Worm (Caenorhabditis elegans) whole organism, young adult: ENCODE data around the gene Y53G8AR.1.
A peak's percentile ranks its signal among the peaks of the same experiment; 100 is the strongest.
"Not testable (repeated sequence)": the region's sequence is repeated elsewhere in the genome, so short reads cannot be mapped to it uniquely, and the experiment has no call there.

Experiments used
- F33H1.4 ChIP-seq: fragments of 200-800 bp; sonication (Bioruptor generic); IDR thresholded peaks from 2 replicates; pipeline ENCODE4 v1.3.6; 2022; ENCODE audit warnings: missing genetic modification reagents, missing genetic modification characterization, missing compliant biosample characterization
- F39B2.1 ChIP-seq: fragments of 200-800 bp; sonication (Bioruptor generic); IDR thresholded peaks from 2 replicates; pipeline ENCODE4 v1.3.6; 2022; ENCODE audit warnings: missing genetic modification reagents, missing genetic modification characterization, missing compliant biosample characterization
- F52B5.7 ChIP-seq: sonication (generic microtip); optimal IDR thresholded peaks from 2 replicates; lab custom pipeline; 2016; ENCODE audit warnings: mild to moderate bottlenecking, missing genetic modification characterization, missing compliant biosample characterization
- K11D2.4 ChIP-seq: fragments of 200-800 bp; sonication (Bioruptor generic); IDR thresholded peaks from 2 replicates; pipeline ENCODE4 v1.3.6; 2022; ENCODE audit warnings: missing genetic modification reagents, missing genetic modification characterization, missing compliant biosample characterization
- T26A5.8 ChIP-seq: sonication (generic microtip); optimal IDR thresholded peaks from 2 replicates; lab custom pipeline; 2016; ENCODE audit warnings: missing genetic modification characterization, missing compliant biosample characterization
- Y53G8AR.9 ChIP-seq: fragments of 200-800 bp; sonication (Bioruptor generic); conservative IDR thresholded peaks from 2 replicates; pipeline ENCODE4 v1.3.6; 2022; ENCODE audit warnings: missing genetic modification reagents, missing genetic modification characterization, missing compliant biosample characterization
- attf-6 ChIP-seq: fragments of 200-800 bp; sonication (Bioruptor generic); IDR thresholded peaks from 2 replicates; pipeline ENCODE4 v1.3.6; 2022; ENCODE audit warnings: missing genetic modification reagents, missing genetic modification characterization, missing compliant biosample characterization
- cebp-1 ChIP-seq, 2 experiments: fragments of 200-800 bp in 1 of 2; sonication (Bioruptor generic) in 1 of 2; sonication (generic microtip) in 1 of 2; IDR thresholded peaks in 1 of 2; optimal IDR thresholded peaks in 1 of 2; 2 replicates each; pipeline versions ENCODE4 v1.3.6 to Lab custom; 2017 to 2022; ENCODE audit warnings: missing compliant biosample characterization in 2 of 2, missing genetic modification characterization in 2 of 2, mild to moderate bottlenecking in 1 of 2, missing genetic modification reagents in 1 of 2, moderate library complexity in 1 of 2
- cebp-2 ChIP-seq: fragments of 200-800 bp; sonication (Bioruptor generic); IDR thresholded peaks from 2 replicates; pipeline ENCODE4 v1.3.6; 2022; ENCODE audit warnings: missing genetic modification characterization, missing compliant biosample characterization
- ceh-27 ChIP-seq: fragments of 200-800 bp; sonication (Bioruptor generic); optimal IDR thresholded peaks from 2 replicates; lab custom pipeline; 2018; ENCODE audit warnings: mild to moderate bottlenecking, missing genetic modification characterization, moderate library complexity, missing compliant biosample characterization
- dox-1 ChIP-seq: fragments of 200-800 bp; sonication (Bioruptor generic); IDR thresholded peaks from 2 replicates; pipeline ENCODE4 v1.3.6; 2022; ENCODE audit warnings: missing genetic modification reagents, missing genetic modification characterization, missing compliant biosample characterization
- efl-1 ChIP-seq: fragments of 150-350 bp; optimal IDR thresholded peaks from 2 replicates; lab custom pipeline; 2014; ENCODE audit warnings: missing biosample characterization, missing genetic modification reagents, missing genetic modification characterization
- ekl-4 ChIP-seq: fragments of 200-800 bp; sonication (Bioruptor generic); IDR thresholded peaks from 2 replicates; pipeline ENCODE4 v1.3.6; 2022; ENCODE audit warnings: missing genetic modification reagents, missing genetic modification characterization, missing compliant biosample characterization
- him-1 ChIP-seq: sonication (generic microtip); optimal IDR thresholded peaks from 2 replicates; lab custom pipeline; 2016; ENCODE audit warnings: missing genotype, missing genetic modification reagents, missing genetic modification characterization, missing compliant biosample characterization
- hmg-1.2 ChIP-seq: fragments of 200-800 bp; sonication (Bioruptor generic); IDR thresholded peaks from 2 replicates; pipeline ENCODE4 v1.3.6; 2022; ENCODE audit warnings: missing genetic modification reagents, missing genetic modification characterization, missing compliant biosample characterization
- hmg-20 ChIP-seq: fragments of 200-800 bp; sonication (Bioruptor generic); IDR thresholded peaks from 2 replicates; pipeline ENCODE4 v1.3.6; 2022; ENCODE audit warnings: missing genetic modification reagents, missing genetic modification characterization, missing compliant biosample characterization
- lag-1 ChIP-seq: fragments of 200-800 bp; sonication (Bioruptor generic); IDR thresholded peaks from 2 replicates; pipeline ENCODE4 v1.3.6; 2022; ENCODE audit warnings: missing genetic modification reagents, missing genetic modification characterization, missing compliant biosample characterization
- lin-35 ChIP-seq, 3 experiments: fragments of 150-350 bp in 2 of 3; sonication (generic microtip) in 1 of 3; optimal IDR thresholded peaks; 2 replicates each; lab custom pipeline; 2014 to 2018; ENCODE audit warnings: missing biosample characterization in 3 of 3, missing genetic modification characterization in 3 of 3, missing genetic modification reagents in 3 of 3
- lin-54 ChIP-seq: fragments of 200-800 bp; sonication (Bioruptor generic); optimal IDR thresholded peaks from 2 replicates; lab custom pipeline; 2018; ENCODE audit warnings: mild to moderate bottlenecking, missing genetic modification characterization, missing compliant biosample characterization
- lsl-1 ChIP-seq: fragments of 200-800 bp; sonication (Bioruptor generic); optimal IDR thresholded peaks from 2 replicates; lab custom pipeline; 2018; ENCODE audit warnings: mild to moderate bottlenecking, missing genetic modification characterization, moderate library complexity, missing compliant biosample characterization
- madf-3 ChIP-seq: fragments of 200-800 bp; sonication (Bioruptor generic); IDR thresholded peaks from 2 replicates; pipeline ENCODE4 v1.3.6; 2022; ENCODE audit warnings: missing genetic modification reagents, missing genetic modification characterization, missing compliant biosample characterization
- madf-6 ChIP-seq: fragments of 200-800 bp; sonication (Bioruptor generic); IDR thresholded peaks from 2 replicates; pipeline ENCODE4 v1.3.6; 2022; ENCODE audit warnings: missing genetic modification reagents, missing genetic modification characterization, missing compliant biosample characterization
- madf-8 ChIP-seq: fragments of 200-800 bp; sonication (Bioruptor generic); conservative IDR thresholded peaks from 2 replicates; pipeline ENCODE4 v1.3.6; 2022; ENCODE audit warnings: missing genetic modification reagents, missing genetic modification characterization, missing compliant biosample characterization
- mcd-1 ChIP-seq: fragments of 200-800 bp; sonication (Bioruptor generic); IDR thresholded peaks from 2 replicates; pipeline ENCODE4 v1.3.6; 2022; ENCODE audit warnings: missing genetic modification reagents, missing genetic modification characterization, missing compliant biosample characterization
- pha-4 ChIP-seq: fragments of 150-350 bp; sonication (generic microtip); optimal IDR thresholded peaks from 2 replicates; lab custom pipeline; 2014; ENCODE audit warnings: missing biosample characterization, missing genetic modification reagents, missing genetic modification characterization
- rcor-1 ChIP-seq: fragments of 200-800 bp; sonication (Bioruptor generic); IDR thresholded peaks from 2 replicates; pipeline ENCODE4 v1.3.6; 2022; ENCODE audit warnings: missing genetic modification reagents, missing genetic modification characterization, missing compliant biosample characterization
- sea-2 ChIP-seq: fragments of 200-800 bp; sonication (Bioruptor generic); IDR thresholded peaks from 2 replicates; pipeline ENCODE4 v1.3.6; 2022; ENCODE audit warnings: missing genetic modification characterization, missing compliant biosample characterization
- unc-62 ChIP-seq: fragments of 150-350 bp; optimal IDR thresholded peaks from 2 replicates; lab custom pipeline; 2014; ENCODE audit warnings: missing biosample characterization, missing genetic modification reagents, missing genetic modification characterization
- xnd-1 ChIP-seq: sonication (generic microtip); optimal IDR thresholded peaks from 2 replicates; lab custom pipeline; 2016; ENCODE audit warnings: missing genotype, missing genetic modification reagents, missing genetic modification characterization, missing compliant biosample characterization
- zim-3 ChIP-seq: sonication (generic microtip); optimal IDR thresholded peaks from 2 replicates; lab custom pipeline; 2017; ENCODE audit warnings: mild to moderate bottlenecking, missing genetic modification characterization, moderate library complexity, missing compliant biosample characterization
- ztf-26 ChIP-seq: sonication (generic microtip); optimal IDR thresholded peaks from 2 replicates; lab custom pipeline; 2017; ENCODE audit warnings: missing genetic modification characterization, missing compliant biosample characterization
- ztf-3 ChIP-seq: fragments of 200-800 bp; sonication (Bioruptor generic); optimal IDR thresholded peaks from 2 replicates; lab custom pipeline; 2018; ENCODE audit warnings: mild to moderate bottlenecking, missing genetic modification characterization, missing compliant biosample characterization

Gene Y53G8AR.1

DNA sequence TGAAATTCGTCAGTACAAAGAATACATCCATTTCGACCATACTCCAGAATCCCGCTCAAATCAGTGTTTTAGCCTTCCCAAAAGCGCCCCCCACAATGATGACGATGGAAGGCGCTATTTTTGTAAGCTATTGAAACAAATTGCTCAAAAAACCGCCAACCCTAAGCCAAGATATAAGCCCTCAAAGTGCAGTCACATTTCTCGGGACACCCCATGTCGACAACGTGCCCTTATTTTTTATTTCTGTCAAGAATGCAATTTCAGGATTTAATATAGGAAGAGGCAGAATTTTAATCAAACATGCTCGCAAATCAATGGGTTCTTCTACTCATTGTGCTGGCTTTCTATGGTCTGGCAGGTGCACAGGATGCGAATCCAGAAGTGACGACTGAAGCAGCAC, at the start of gene Y53G8AR.1:
TSS of gene Y53G8AR.1 (plus strand) at position 301 of the 400 bp plus-strand sequence.
- TF ChIP-seq lin-35 (GFP tag; optimal IDR thresholded peaks at IDR 0.05; lab: Kevin White, UChicago); cebp-2 (GFP tag; lab: Robert Waterston, UW); ceh-27: not testable (repeated sequence)

ce11 chrIII:3294283-3294793, 38.5 kb upstream of the Y53G8AR.1 start, which contains the start of the genes Y53G8AR.8 and Y53G8AR.6:
Gene Y53G8AR.8 (minus strand): TSS chrIII:3294330.
Gene Y53G8AR.6 (plus strand): TSS chrIII:3294743.
- TF ChIP-seq F33H1.4 (peak; percentile 79), cebp-1 (GFP tag; IDR thresholded peaks at IDR 0.05; lab: Robert Waterston, UW) (no peak), cebp-1 (tag; optimal IDR thresholded peaks at IDR 0.05; lab: Kevin White, UChicago) (no peak), T26A5.8 (tag; lab: Kevin White, UChicago) (no peak), mcd-1 (no peak), lin-54 (GFP tag; lab: Kevin White, UChicago) (peak; percentile 43), lsl-1 (GFP tag; lab: Kevin White, UChicago) (peak; percentile 50), sea-2 (GFP tag; lab: Robert Waterston, UW) (no peak), pha-4 (tag; lab: Kevin White, UChicago) (no peak), Y53G8AR.9 (GFP tag; lab: Robert Waterston, UW) (no peak), rcor-1 (0 out of 2 replicates have a peak, but pooled peaks have one; percentile 12), ztf-3 (GFP tag; lab: Kevin White, UChicago) (no peak), ceh-27 (no peak), efl-1 (GFP tag; lab: Kevin White, UChicago) (peak; percentile 35), hmg-1.2 (peak; percentile 98), hmg-20 (GFP tag; lab: Robert Waterston, UW) (no peak), madf-6 (GFP tag; lab: Robert Waterston, UW) (peak; percentile 45; the same call in 1 of the 2 replicates)

- TF ChIP-seq lag-1 (GFP tag; lab: Robert Waterston, UW) (no peak), F39B2.1 (no peak), mcd-1 (no peak), xnd-1 (tag; lab: Kevin White, UChicago) (no peak), zim-3 (tag; lab: Kevin White, UChicago) (no peak), attf-6 (GFP tag; lab: Robert Waterston, UW) (no peak), ztf-26 (tag; lab: Kevin White, UChicago) (no peak), K11D2.4 (GFP tag; lab: Robert Waterston, UW) (no peak), F52B5.7 (tag; lab: Kevin White, UChicago) (no peak), F33H1.4 (no peak)
These were observed 35.7 kb upstream of the Y53G8AR.1 start, which contains the start of gene Y53G8AR.5 for ce11 chrIII:3297151-3297550. Gene Y53G8AR.5 (plus strand): TSS chrIII:3297451.

DNA sequence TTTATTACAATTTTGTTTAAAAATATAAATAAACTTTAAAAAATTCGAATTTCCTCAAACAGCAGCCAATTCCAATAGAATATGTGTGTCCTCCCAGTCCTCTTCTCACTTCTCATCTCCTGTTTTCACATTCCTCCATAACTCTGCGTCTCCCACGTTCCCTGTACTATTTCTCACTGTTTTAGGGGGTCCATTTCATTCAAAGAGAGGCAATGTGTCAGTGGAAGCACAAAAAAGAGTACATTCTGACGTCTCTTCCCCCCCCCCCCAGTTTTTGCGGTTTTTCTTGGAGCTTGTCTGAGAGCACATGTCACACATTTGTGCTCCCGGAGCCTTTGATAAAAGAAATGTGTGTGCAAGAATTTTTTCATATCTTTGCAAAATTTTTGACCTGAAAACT, 28.3 kb upstream of the Y53G8AR.1 start:
- no peak for TF ChIP-seq cebp-1 (GFP tag; IDR thresholded peaks at IDR 0.05; lab: Robert Waterston, UW)
- peak; percentile 2 for TF ChIP-seq cebp-1 (tag; optimal IDR thresholded peaks at IDR 0.05; lab: Kevin White, UChicago)
- no peak for TF ChIP-seq zim-3 (tag; lab: Kevin White, UChicago)
- TF ChIP-seq T26A5.8 (tag; lab: Kevin White, UChicago) = no peak
- peak; percentile 76 for TF ChIP-seq hmg-1.2
- TF ChIP-seq him-1 (tag; lab: Kevin White, UChicago) = no peak

- TF ChIP-seq lag-1 (GFP tag; lab: Robert Waterston, UW) (no peak), madf-3 (no peak), ekl-4 (no peak), madf-8 (GFP tag; lab: Robert Waterston, UW) (no peak), dox-1 (GFP tag; lab: Robert Waterston, UW) (no peak), unc-62 (peak; percentile 28), cebp-1 (GFP tag; IDR thresholded peaks at IDR 0.05; lab: Robert Waterston, UW) (peak; percentile 86), cebp-1 (tag; optimal IDR thresholded peaks at IDR 0.05; lab: Kevin White, UChicago) (peak; percentile 95)
These were observed 26.5 kb upstream of the Y53G8AR.1 start for ce11 chrIII:3306322-3306721.
